Fruit fly (Drosophila melanogaster): Measurements from ENCODE around the gene RpS4.

Gene RpS4

DNA sequence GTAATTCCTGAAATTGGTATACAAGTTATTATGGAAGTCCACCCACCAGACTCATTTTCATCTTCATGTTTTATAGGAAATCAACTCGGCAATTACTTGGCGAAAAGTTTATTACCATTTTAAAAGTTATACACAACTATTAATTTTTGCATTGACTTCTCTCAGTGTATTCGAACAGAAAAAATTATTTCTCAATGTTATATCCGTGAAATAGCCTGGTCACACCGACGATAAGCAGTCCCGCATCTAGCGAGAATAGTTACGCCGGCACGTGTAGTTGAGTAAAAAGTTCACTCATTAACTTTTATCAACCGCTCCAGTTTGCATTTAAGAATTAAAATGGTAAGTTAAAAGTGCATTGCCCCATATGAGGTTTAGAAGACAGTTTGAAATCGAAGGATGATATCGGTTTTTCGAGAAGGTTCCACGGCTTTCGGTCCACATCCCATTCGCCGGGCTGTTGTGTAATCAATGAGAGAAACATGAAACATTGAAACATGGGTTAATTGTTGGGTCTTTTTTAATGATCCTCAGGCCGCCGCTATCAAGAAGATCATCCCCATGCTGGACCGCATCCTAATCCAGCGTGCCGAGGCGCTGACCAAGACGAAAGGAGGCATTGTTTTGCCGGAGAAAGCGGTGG, 25.6 kb upstream of the RpS4 start, which contains the start of gene CG11267 (continued):
- peak; percentile 75 for TF ChIP-seq NfI (GFP tag; optimal IDR thresholded peaks at IDR 0.05)
- peak; percentile 79 for TF ChIP-seq CG14667 (GFP tag; IDR thresholded peaks at IDR 0.05)
- peak; percentile 77 for TF ChIP-seq CG13424 (tag; optimal IDR thresholded peaks at IDR 0.05)
- TF ChIP-seq lola (GFP tag; optimal IDR thresholded peaks at IDR 0.05) = peak in 1 of 3 experiments; percentile 59
- TF ChIP-seq insv (GFP tag; optimal IDR thresholded peaks at IDR 0.05) = no peak
- peak; percentile 80; the same call in 1 of the 2 replicates for TF ChIP-seq MBD-R2 (GFP tag; IDR thresholded peaks at IDR 0.05)
- TF ChIP-seq CG14710 (tag; optimal IDR thresholded peaks at IDR 0.05) = peak; percentile 82
- TF ChIP-seq cas (GFP tag; IDR thresholded peaks at IDR 0.05) = peak; percentile 77; the same call in 1 of the 2 replicates
- no peak for TF ChIP-seq cg (GFP tag; optimal IDR thresholded peaks at IDR 0.05)
- TF ChIP-seq CG11093 (GFP tag; IDR thresholded peaks at IDR 0.05) = peak; percentile 65; the same call in 1 of the 3 replicates
- peak; percentile 80 for TF ChIP-seq CG8388 (GFP tag; optimal IDR thresholded peaks at IDR 0.05)
- peak; percentile 55 to 79 for TF ChIP-seq chif (GFP tag; optimal IDR thresholded peaks at IDR 0.05)
- TF ChIP-seq Side (GFP tag; optimal IDR thresholded peaks at IDR 0.05) = peak; percentile 80
- TF ChIP-seq CG2712 (tag; optimal IDR thresholded peaks at IDR 0.05) = peak; percentile 83
- peak; percentile 32 for TF ChIP-seq jing (GFP tag; optimal IDR thresholded peaks at IDR 0.05)
- TF ChIP-seq CHES-1-like (GFP tag; optimal IDR thresholded peaks at IDR 0.05) = peak; percentile 73
- TF ChIP-seq Xrp1 (GFP tag; IDR thresholded peaks at IDR 0.05) = peak; percentile 91
- peak; percentile 52 for TF ChIP-seq Nf-YB (GFP tag; optimal IDR thresholded peaks at IDR 0.05)
- peak; percentile 45 for TF ChIP-seq CG33557 (GFP tag; optimal IDR thresholded peaks at IDR 0.05)
- no peak for TF ChIP-seq CG3065 (GFP tag; optimal IDR thresholded peaks at IDR 0.05)
- peak; percentile 87 for TF ChIP-seq B-H1 (GFP tag; IDR thresholded peaks at IDR 0.05)
- peak; percentile 47 for TF ChIP-seq repo (GFP tag; optimal IDR thresholded peaks at IDR 0.05)
- peak; percentile 71 for TF ChIP-seq CG5180 (GFP tag; optimal IDR thresholded peaks at IDR 0.05)
- peak; percentile 78 for TF ChIP-seq Asciz (GFP tag; optimal IDR thresholded peaks at IDR 0.05)
- TF ChIP-seq CG9437 (GFP tag; optimal IDR thresholded peaks at IDR 0.05) = peak; percentile 18
- no peak for TF ChIP-seq usp (GFP tag; optimal IDR thresholded peaks at IDR 0.05)
- no peak for TF ChIP-seq Sin3A (optimal IDR thresholded peaks at IDR 0.05)
- TF ChIP-seq Ada2b (GFP tag; IDR thresholded peaks at IDR 0.05) = peak; percentile 94
- TF ChIP-seq CG1529 (GFP tag; optimal IDR thresholded peaks at IDR 0.05) = peak; percentile 60
- peak; percentile 81 for TF ChIP-seq CG15696 (tag; optimal IDR thresholded peaks at IDR 0.05)
- peak; percentile 71 for TF ChIP-seq CG30020 (tag; optimal IDR thresholded peaks at IDR 0.05)
- peak; percentile 70 for TF ChIP-seq HmgZ (tag; optimal IDR thresholded peaks at IDR 0.05)
- peak; percentile 82 for TF ChIP-seq CG9817 (tag; optimal IDR thresholded peaks at IDR 0.05)
- TF ChIP-seq Neu2 (GFP tag; optimal IDR thresholded peaks at IDR 0.05; ENCODE audit: borderline replicate concordance) = no peak
- TF ChIP-seq tll (GFP tag; optimal IDR thresholded peaks at IDR 0.05) = no peak
- peak; percentile 59 for TF ChIP-seq ssp (GFP tag; IDR thresholded peaks at IDR 0.05)
- peak; percentile 95 for TF ChIP-seq Rfx (GFP tag; IDR thresholded peaks at IDR 0.05)
- no peak for TF ChIP-seq h (optimal IDR thresholded peaks at IDR 0.05)
- TF ChIP-seq nau (GFP tag; optimal IDR thresholded peaks at IDR 0.05) = peak; percentile 44
- TF ChIP-seq sr (GFP tag; IDR thresholded peaks at IDR 0.05) = peak; percentile 66
- TF ChIP-seq Hsf (GFP tag; optimal IDR thresholded peaks at IDR 0.05) = peak; percentile 82
- peak; percentile 60 for TF ChIP-seq E2f2 (GFP tag; IDR thresholded peaks at IDR 0.05)
- TF ChIP-seq odd (GFP tag; optimal IDR thresholded peaks at IDR 0.05) = peak; percentile 77
- peak; percentile 85 for TF ChIP-seq CG12104 (GFP tag; optimal IDR thresholded peaks at IDR 0.05)
- peak; percentile 37; the same call in 2 of the 3 replicates for TF ChIP-seq CG34224 (GFP tag; IDR thresholded peaks at IDR 0.05; ENCODE audit: partially characterized antibody)
- peak; percentile 71; the same call in 2 of the 3 replicates for TF ChIP-seq CG14050 (GFP tag; IDR thresholded peaks at IDR 0.05)
- TF ChIP-seq D19B (GFP tag; optimal IDR thresholded peaks at IDR 0.05) = peak; percentile 76
- TF ChIP-seq Hr3 (GFP tag; optimal IDR thresholded peaks at IDR 0.05) = peak; percentile 61
- peak; percentile 91 for TF ChIP-seq ranshi (GFP tag; IDR thresholded peaks at IDR 0.05)
- TF ChIP-seq Lpt (GFP tag; optimal IDR thresholded peaks at IDR 0.05) = no peak
